Worm (Caenorhabditis elegans) whole organism, L4 larva: ENCODE data around the gene E01G4.6.

ENCODE experiments used
- F26F4.8 ChIP-seq: fragments of 200-800 bp; sonication (Bioruptor generic); conservative IDR thresholded peaks from 2 replicates; pipeline ENCODE4 v1.3.6; 2022; ENCODE audit warnings: missing genetic modification characterization, missing compliant biosample characterization
- F44E2.7 ChIP-seq: fragments of 200-800 bp; sonication (Bioruptor generic); IDR thresholded peaks from 2 replicates; pipeline ENCODE4 v2.1.2; 2022; ENCODE audit warnings: missing genetic modification characterization, missing compliant biosample characterization
- R02D3.7 ChIP-seq: fragments of 150-350 bp; sonication (generic microtip); optimal IDR thresholded peaks from 3 replicates; lab custom pipeline; 2014; ENCODE audit warnings: missing biosample characterization, missing genetic modification characterization
- T20F7.1 ChIP-seq: fragments of 200-800 bp; sonication (Bioruptor generic); optimal IDR thresholded peaks from 2 replicates; lab custom pipeline; 2018; ENCODE audit warnings: mild to moderate bottlenecking, missing genetic modification characterization, missing compliant biosample characterization
- T26A8.4 ChIP-seq: fragments of 200-800 bp; sonication (Bioruptor generic); IDR thresholded peaks from 2 replicates; pipeline ENCODE4 v1.3.6; 2022; ENCODE audit warnings: missing genetic modification characterization, missing compliant biosample characterization
- Y75B8A.6 ChIP-seq: fragments of 200-800 bp; sonication (Bioruptor generic); IDR thresholded peaks from 2 replicates; pipeline ENCODE4 v1.3.6; 2022; ENCODE audit warnings: missing genetic modification reagents, missing genetic modification characterization, missing compliant biosample characterization
- aha-1 ChIP-seq: fragments of 150-350 bp; peaks from one replicate; lab custom pipeline; 2014; ENCODE audit warnings: missing biosample characterization, missing genetic modification characterization
- ama-1 ChIP-seq: fragments of 150-350 bp; optimal IDR thresholded peaks from 2 replicates; lab custom pipeline; 2014; ENCODE audit warnings: inconsistent platforms, mixed read lengths
- ceh-28 ChIP-seq: fragments of 150-350 bp; optimal IDR thresholded peaks from 2 replicates; lab custom pipeline; 2014; ENCODE audit warnings: missing biosample characterization, missing genetic modification reagents, missing genetic modification characterization
- ceh-32 ChIP-seq: sonication (generic microtip); optimal IDR thresholded peaks from 2 replicates; lab custom pipeline; 2016; ENCODE audit warnings: mild to moderate bottlenecking, missing genetic modification characterization, missing compliant biosample characterization; ENCODE audit not compliant: poor library complexity
- ctbp-1 ChIP-seq: fragments of 200-800 bp; sonication (Bioruptor generic); IDR thresholded peaks from 2 replicates; pipeline ENCODE4 v1.3.6; 2022; ENCODE audit warnings: missing genetic modification reagents, missing genetic modification characterization, missing compliant biosample characterization
- daf-12 ChIP-seq: fragments of 150-350 bp; optimal IDR thresholded peaks from 2 replicates; lab custom pipeline; 2014; ENCODE audit warnings: missing biosample characterization, missing genetic modification reagents, missing genetic modification characterization
- daf-16 ChIP-seq, 3 experiments: sonication (generic microtip); optimal IDR thresholded peaks; 2 replicates each; lab custom pipeline; 2016 to 2017; ENCODE audit warnings: missing genetic modification characterization in 3 of 3, missing genetic modification reagents in 3 of 3, mild to moderate bottlenecking in 2 of 3, missing compliant biosample characterization in 2 of 3, missing biosample characterization in 1 of 3, moderate library complexity in 1 of 3
- dmd-6 ChIP-seq: fragments of 200-800 bp; sonication (Bioruptor generic); IDR thresholded peaks from 2 replicates; pipeline ENCODE4 v1.3.6; 2022; ENCODE audit warnings: missing genetic modification reagents, missing genetic modification characterization, missing compliant biosample characterization
- dmd-8 ChIP-seq: fragments of 200-800 bp; sonication (Bioruptor generic); IDR thresholded peaks from 2 replicates; pipeline ENCODE4 v1.3.6; 2022; ENCODE audit warnings: missing genetic modification characterization, missing compliant biosample characterization
- dmd-9 ChIP-seq: fragments of 200-800 bp; sonication (Bioruptor generic); IDR thresholded peaks from 2 replicates; pipeline ENCODE4 v1.3.6; 2022; ENCODE audit warnings: missing genetic modification reagents, missing genetic modification characterization, missing compliant biosample characterization
- dpl-1 ChIP-seq: fragments of 150-350 bp; optimal IDR thresholded peaks from 2 replicates; lab custom pipeline; 2014; ENCODE audit warnings: missing biosample characterization, missing genetic modification reagents, missing genetic modification characterization
- duxl-1 ChIP-seq: sonication (generic microtip); optimal IDR thresholded peaks from 2 replicates; lab custom pipeline; 2016; ENCODE audit warnings: mild to moderate bottlenecking, missing genetic modification characterization, moderate library complexity, missing compliant biosample characterization; ENCODE audit not compliant: poor library complexity
- gei-8 ChIP-seq: fragments of 200-800 bp; sonication (Bioruptor generic); optimal IDR thresholded peaks from 2 replicates; lab custom pipeline; 2018; ENCODE audit warnings: mild to moderate bottlenecking, missing genetic modification characterization, missing compliant biosample characterization
- hlh-30 ChIP-seq: sonication (generic microtip); optimal IDR thresholded peaks from 2 replicates; lab custom pipeline; 2017; ENCODE audit warnings: antibody characterized with exemption, mild to moderate bottlenecking, missing genetic modification characterization, missing compliant biosample characterization; ENCODE audit not compliant: insufficient read depth
- hmg-1.1 ChIP-seq: fragments of 200-800 bp; sonication (Bioruptor generic); IDR thresholded peaks from 2 replicates; pipeline ENCODE4 v1.3.6; 2022; ENCODE audit warnings: missing genetic modification reagents, missing genetic modification characterization, missing compliant biosample characterization
- lin-1 ChIP-seq: fragments of 200-800 bp; sonication (Bioruptor generic); IDR thresholded peaks from 2 replicates; pipeline ENCODE4 v1.3.6; 2022; ENCODE audit warnings: missing genetic modification reagents, missing genetic modification characterization, missing compliant biosample characterization
- lin-38 ChIP-seq: fragments of 200-800 bp; sonication (Bioruptor generic); IDR thresholded peaks from 2 replicates; pipeline ENCODE4 v1.3.6; 2022; ENCODE audit warnings: missing genetic modification reagents, missing genetic modification characterization, missing compliant biosample characterization
- madf-5 ChIP-seq, 2 experiments: fragments of 200-800 bp; sonication (Bioruptor generic); IDR thresholded peaks; 2 replicates each; pipeline ENCODE4 v1.3.6; 2022; ENCODE audit warnings: missing compliant biosample characterization in 2 of 2, missing genetic modification characterization in 2 of 2
- madf-9 ChIP-seq: fragments of 200-800 bp; sonication (Bioruptor generic); conservative IDR thresholded peaks from 2 replicates; pipeline ENCODE4 v1.3.6; 2022; ENCODE audit warnings: missing genetic modification reagents, missing genetic modification characterization, missing compliant biosample characterization
- mdt-29 ChIP-seq: fragments of 200-800 bp; sonication (Bioruptor generic); IDR thresholded peaks from 2 replicates; pipeline ENCODE4 v1.3.6; 2022; ENCODE audit warnings: missing genetic modification reagents, missing genetic modification characterization, missing compliant biosample characterization
- mep-1 ChIP-seq: fragments of 150-350 bp; sonication (generic microtip); optimal IDR thresholded peaks from 3 replicates; lab custom pipeline; 2014; ENCODE audit warnings: missing biosample characterization, missing genetic modification characterization
- mxl-3 ChIP-seq: fragments of 200-800 bp; sonication (Bioruptor generic); optimal IDR thresholded peaks from 2 replicates; lab custom pipeline; 2018; ENCODE audit warnings: mild to moderate bottlenecking, missing genetic modification characterization, missing compliant biosample characterization
- nhr-102 ChIP-seq: sonication (generic microtip); optimal IDR thresholded peaks from 2 replicates; lab custom pipeline; 2016; ENCODE audit warnings: mild to moderate bottlenecking, missing genetic modification characterization, moderate library complexity, missing compliant biosample characterization
- nhr-11 ChIP-seq: fragments of 150-350 bp; optimal IDR thresholded peaks from 2 replicates; lab custom pipeline; 2014; ENCODE audit warnings: missing biosample characterization, missing genetic modification characterization
- nhr-25 ChIP-seq: sonication (generic microtip); optimal IDR thresholded peaks from 2 replicates; lab custom pipeline; 2017; ENCODE audit warnings: missing genetic modification characterization, mild to moderate bottlenecking, missing compliant biosample characterization, antibody characterized with exemption, moderate library complexity, borderline replicate concordance; ENCODE audit not compliant: insufficient read depth
- nhr-41 ChIP-seq: fragments of 200-800 bp; sonication (Bioruptor generic); IDR thresholded peaks from 2 replicates; pipeline ENCODE4 v1.3.6; 2022; ENCODE audit warnings: missing genetic modification reagents, missing genetic modification characterization, missing compliant biosample characterization
- nhr-48 ChIP-seq: sonication (generic microtip); optimal IDR thresholded peaks from 2 replicates; lab custom pipeline; 2016; ENCODE audit warnings: mild to moderate bottlenecking, missing genetic modification characterization, missing compliant biosample characterization
- php-3 ChIP-seq: fragments of 200-800 bp; sonication (Bioruptor generic); IDR thresholded peaks from 2 replicates; pipeline ENCODE4 v1.3.6; 2022; ENCODE audit warnings: missing genetic modification reagents, missing genetic modification characterization, missing compliant biosample characterization
- rbr-2 ChIP-seq: sonication (generic microtip); optimal IDR thresholded peaks from 2 replicates; lab custom pipeline; 2016; ENCODE audit warnings: missing genotype, missing genetic modification characterization, missing compliant biosample characterization
- set-16 ChIP-seq: fragments of 200-800 bp; sonication (Bioruptor generic); IDR thresholded peaks from 2 replicates; pipeline ENCODE4 v1.3.6; 2022; ENCODE audit warnings: missing genetic modification reagents, missing genetic modification characterization, missing compliant biosample characterization
- snpc-1.2 ChIP-seq: fragments of 200-800 bp; sonication (Bioruptor generic); IDR thresholded peaks from 2 replicates; pipeline ENCODE4 v1.3.6; 2022; ENCODE audit warnings: missing genetic modification reagents, missing genetic modification characterization, missing compliant biosample characterization
- spr-1 ChIP-seq: sonication (generic microtip); optimal IDR thresholded peaks from 2 replicates; lab custom pipeline; 2016; ENCODE audit warnings: mild to moderate bottlenecking, missing genetic modification characterization, missing compliant biosample characterization
- spr-3 ChIP-seq: fragments of 200-800 bp; sonication (Bioruptor generic); optimal IDR thresholded peaks from 2 replicates; lab custom pipeline; 2018; ENCODE audit warnings: mild to moderate bottlenecking, missing genetic modification characterization, missing compliant biosample characterization
- unc-130 ChIP-seq: sonication (generic microtip); optimal IDR thresholded peaks from 2 replicates; lab custom pipeline; 2016; ENCODE audit warnings: missing genetic modification reagents, missing genetic modification characterization, missing compliant biosample characterization
- unc-62 ChIP-seq, 3 experiments: fragments of 150-350 bp in 1 of 3; sonication (generic microtip); optimal IDR thresholded peaks in 2 of 3; peaks in 1 of 3; 1 replicate in 1 of 3; 2 replicates in 2 of 3; lab custom pipeline; 2014 to 2017; ENCODE audit warnings: missing biosample characterization in 3 of 3, missing genetic modification characterization in 3 of 3, missing genetic modification reagents in 3 of 3, missing genotype in 1 of 3
- zag-1 ChIP-seq: fragments of 150-350 bp; optimal IDR thresholded peaks from 2 replicates; lab custom pipeline; 2014; ENCODE audit warnings: missing biosample characterization, missing genetic modification characterization
- zfp-3 ChIP-seq: fragments of 200-800 bp; sonication (Bioruptor generic); conservative IDR thresholded peaks from 2 replicates; pipeline ENCODE4 v1.3.6; 2022; ENCODE audit warnings: missing genetic modification reagents, missing genetic modification characterization, missing compliant biosample characterization

Gene E01G4.6

DNA sequence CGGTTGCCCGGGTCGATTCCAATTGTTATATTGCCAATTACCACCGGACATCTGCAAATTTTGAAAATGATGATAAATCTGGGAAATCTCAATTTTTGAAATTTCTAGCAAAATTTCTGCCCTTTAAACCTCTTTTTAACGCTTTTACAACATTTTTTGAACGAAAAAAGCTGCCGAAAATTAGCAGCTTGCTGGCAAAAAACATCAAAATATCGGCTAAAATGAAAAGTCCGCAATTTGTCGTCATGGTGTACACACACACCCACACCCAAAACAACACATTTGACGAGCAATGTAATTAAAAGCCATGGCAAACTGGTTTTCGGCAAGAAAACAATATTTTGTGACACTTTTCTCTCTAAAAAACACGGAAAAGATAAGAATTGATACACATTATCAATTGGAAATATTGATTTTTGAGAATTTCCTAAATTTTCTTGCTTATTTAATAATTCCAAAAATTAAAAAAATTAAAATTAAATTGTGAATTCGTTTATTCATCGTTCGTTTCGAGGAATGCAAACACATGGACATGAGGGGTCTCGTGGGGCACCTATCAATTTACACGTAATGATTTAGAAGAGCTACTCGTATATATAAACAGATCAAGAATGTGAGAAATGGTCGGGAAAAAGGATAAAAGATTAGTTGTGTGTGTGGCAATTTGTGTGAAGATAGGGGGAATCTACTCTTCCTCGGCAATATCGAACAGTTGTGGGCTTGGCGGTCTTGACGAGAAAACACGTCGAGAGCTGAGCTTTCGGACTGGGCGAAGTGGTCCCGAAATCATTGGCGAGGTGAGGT, 21.4 kb upstream of the E01G4.6 start, which contains the start of gene pqn-27 (continued):
- TF ChIP-seq ceh-32 (tag; lab: Kevin White, UChicago) (no peak), ceh-28 (tag; lab: Kevin White, UChicago) (no peak), ctbp-1 (GFP tag; lab: Robert Waterston, UW) (no peak; the same call in none of the 2 replicates), daf-12 (tag; lab: Kevin White, UChicago) (no peak), spr-1 (tag; lab: Kevin White, UChicago) (peak; percentile 51), T26A8.4 (GFP tag; lab: Robert Waterston, UW) (peak; percentile 96), unc-130 (GFP tag; lab: Kevin White, UChicago) (no peak), Y75B8A.6 (GFP tag; lab: Robert Waterston, UW) (peak; percentile 34; the same call in 1 of the 2 replicates), lin-1 (peak; percentile 82), F26F4.8 (no peak), duxl-1 (no peak)

DNA sequence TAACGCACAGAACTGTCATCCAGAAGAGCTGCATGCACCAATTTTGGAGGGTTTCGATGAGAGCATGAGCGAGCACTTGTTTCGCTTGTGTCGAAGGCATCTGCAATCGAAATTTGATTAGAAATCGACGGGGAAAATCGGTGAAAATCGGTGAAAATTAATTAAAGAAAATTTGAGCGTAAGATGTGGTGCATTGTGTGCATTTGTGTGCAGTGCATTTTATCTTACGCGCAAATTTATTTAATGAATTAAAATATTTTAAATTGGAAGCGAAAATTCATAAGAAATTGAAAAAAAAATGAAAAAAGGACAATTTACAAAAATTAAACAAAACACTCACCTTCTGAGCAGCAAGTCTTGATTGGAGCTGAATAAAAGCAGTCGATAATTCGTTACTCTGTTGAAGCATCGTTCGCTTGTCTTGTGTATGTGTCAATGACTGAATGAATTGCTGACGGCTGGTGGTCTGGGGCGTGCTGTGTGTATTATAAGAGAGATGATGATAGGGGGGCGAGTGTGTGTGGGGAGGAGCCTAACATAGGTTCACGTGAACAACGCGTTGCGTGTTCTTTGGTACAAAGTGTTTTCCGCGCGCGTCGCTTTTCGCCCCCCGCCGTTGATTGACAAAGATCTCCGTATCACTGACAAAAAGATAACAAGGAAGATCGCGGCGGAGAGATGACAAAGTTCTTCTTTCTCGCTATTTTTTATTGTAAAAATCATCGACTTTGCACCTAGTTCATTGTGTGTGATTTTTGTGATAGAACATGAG, 20.4 kb upstream of the E01G4.6 start:
- TF ChIP-seq nhr-41 (GFP tag; lab: Robert Waterston, UW): no peak
- TF ChIP-seq dmd-9: no peak
- TF ChIP-seq nhr-11: peak; percentile 79
- TF ChIP-seq nhr-48 (tag; lab: Kevin White, UChicago): peak; percentile 99
- peak; percentile 83 for TF ChIP-seq nhr-25 (tag; lab: Kevin White, UChicago)
- TF ChIP-seq T20F7.1 (GFP tag; lab: Kevin White, UChicago): peak; percentile 72
- TF ChIP-seq hlh-30: peak; percentile 94
- TF ChIP-seq php-3 (GFP tag; lab: Robert Waterston, UW): peak; percentile 67
- no peak for TF ChIP-seq R02D3.7 (tag; lab: Kevin White, UChicago)
- TF ChIP-seq F44E2.7 (GFP tag; lab: Robert Waterston, UW): no peak
- peak; percentile 75 to 76 for TF ChIP-seq daf-16 (GFP tag; optimal IDR thresholded peaks at IDR 0.05; lab: Kevin White, UChicago)
- peak; percentile 95 for TF ChIP-seq daf-16 (tag; optimal IDR thresholded peaks at IDR 0.05; lab: Kevin White, UChicago)
- peak; percentile 70 for TF ChIP-seq mep-1
- peak; percentile 99 for TF ChIP-seq dmd-6 (GFP tag; lab: Robert Waterston, UW)
- TF ChIP-seq lin-38 (GFP tag; lab: Robert Waterston, UW): peak; percentile 51
- TF ChIP-seq gei-8 (GFP tag; lab: Kevin White, UChicago): peak; percentile 89
- peak; percentile 81 for TF ChIP-seq mxl-3 (GFP tag; lab: Kevin White, UChicago)
- TF ChIP-seq madf-9 (GFP tag; lab: Robert Waterston, UW): peak; percentile 68
- TF ChIP-seq spr-3 (GFP tag; lab: Kevin White, UChicago): peak; percentile 21
- 0 out of 2 replicates have a peak, but pooled peaks have one; percentile 40 for TF ChIP-seq mdt-29 (GFP tag; lab: Robert Waterston, UW)
- peak; percentile 89 for TF ChIP-seq nhr-102 (tag; lab: Kevin White, UChicago)
- peak; percentile 62; the same call in 1 of the 2 replicates for TF ChIP-seq snpc-1.2 (GFP tag; lab: Robert Waterston, UW)
- 0 out of 4 replicates have a peak, but pooled peaks have one; percentile 15 to 22 for TF ChIP-seq madf-5 (GFP tag; IDR thresholded peaks at IDR 0.05; lab: Robert Waterston, UW)
- TF ChIP-seq zag-1 (tag; lab: Kevin White, UChicago): no peak
- peak; percentile 98 for TF ChIP-seq ama-1 (lab: Kevin White, UChicago)
- no peak; the same call in 1 of the 2 replicates for TF ChIP-seq dmd-8 (GFP tag; lab: Robert Waterston, UW)
- peak; percentile 49; the same call in 1 of the 2 replicates for TF ChIP-seq set-16 (GFP tag; lab: Robert Waterston, UW)
- TF ChIP-seq ctbp-1 (GFP tag; lab: Robert Waterston, UW): peak; percentile 58; the same call in 1 of the 2 replicates
- peak; percentile 99 for TF ChIP-seq aha-1 (tag; lab: Kevin White, UChicago)
- peak in 1 of 2 experiments; percentile 98 for TF ChIP-seq unc-62 (GFP tag; optimal IDR thresholded peaks at IDR 0.05 in 1 of 2; lab: Kevin White, UChicago)
- no peak for TF ChIP-seq unc-62 (tag; optimal IDR thresholded peaks at IDR 0.05; lab: Kevin White, UChicago)
- TF ChIP-seq zfp-3: 0 out of 2 replicates have a peak, but pooled peaks have one; percentile 31
- TF ChIP-seq spr-1 (tag; lab: Kevin White, UChicago): peak; percentile 38
- peak; percentile 25 for TF ChIP-seq dpl-1 (GFP tag; lab: Kevin White, UChicago)
- TF ChIP-seq hmg-1.1 (GFP tag; lab: Robert Waterston, UW): peak; percentile 56
- peak; percentile 37 for TF ChIP-seq rbr-2 (tag; lab: Kevin White, UChicago)
